Worm (Caenorhabditis elegans) whole organism, mixed stage, embryonic: Measurements from ENCODE around the gene ufm-1.

Experiments used
- M03D4.4 ChIP-seq: sonication (generic microtip); optimal IDR thresholded peaks from 2 replicates; lab custom pipeline; 2017; ENCODE audit warnings: mild to moderate bottlenecking, missing genetic modification characterization, missing compliant biosample characterization
- ceh-39 ChIP-seq: fragments of 150-350 bp; optimal IDR thresholded peaks from 2 replicates; lab custom pipeline; 2014; ENCODE audit warnings: missing biosample characterization, missing genetic modification characterization
- ces-1 ChIP-seq: fragments of 150-350 bp; optimal IDR thresholded peaks from 2 replicates; lab custom pipeline; 2014; ENCODE audit warnings: missing biosample characterization, missing genetic modification reagents, missing genetic modification characterization
- hlh-1 ChIP-seq: fragments of 150-350 bp; optimal IDR thresholded peaks from 2 replicates; lab custom pipeline; 2014; ENCODE audit warnings: missing biosample characterization, missing genetic modification reagents, missing genetic modification characterization
- lsy-2 ChIP-seq: fragments of 150-350 bp; optimal IDR thresholded peaks from 2 replicates; lab custom pipeline; 2014; ENCODE audit warnings: missing biosample characterization, missing genetic modification characterization
- nhr-237 ChIP-seq: fragments of 150-350 bp; optimal IDR thresholded peaks from 2 replicates; lab custom pipeline; 2014; ENCODE audit warnings: missing biosample characterization, missing genetic modification characterization
- sptf-1 ChIP-seq: sonication (generic microtip); optimal IDR thresholded peaks from 2 replicates; lab custom pipeline; 2017; ENCODE audit warnings: mild to moderate bottlenecking, missing genetic modification characterization, moderate library complexity, missing compliant biosample characterization
- unc-120 ChIP-seq: sonication (generic microtip); optimal IDR thresholded peaks from 2 replicates; lab custom pipeline; 2017; ENCODE audit warnings: missing genetic modification characterization, missing compliant biosample characterization; ENCODE audit not compliant: poor library complexity, severe bottlenecking
- unc-39 ChIP-seq: fragments of 150-350 bp; optimal IDR thresholded peaks from 2 replicates; lab custom pipeline; 2014; ENCODE audit warnings: missing biosample characterization, missing genetic modification characterization
- unc-62 ChIP-seq: fragments of 150-350 bp; optimal IDR thresholded peaks from 2 replicates; lab custom pipeline; 2014; ENCODE audit warnings: missing biosample characterization, missing genetic modification reagents, missing genetic modification characterization
- zip-8 ChIP-seq: fragments of 150-350 bp; optimal IDR thresholded peaks from 2 replicates; lab custom pipeline; 2014; ENCODE audit warnings: missing biosample characterization, missing genetic modification characterization

ufm-1 gene

DNA sequence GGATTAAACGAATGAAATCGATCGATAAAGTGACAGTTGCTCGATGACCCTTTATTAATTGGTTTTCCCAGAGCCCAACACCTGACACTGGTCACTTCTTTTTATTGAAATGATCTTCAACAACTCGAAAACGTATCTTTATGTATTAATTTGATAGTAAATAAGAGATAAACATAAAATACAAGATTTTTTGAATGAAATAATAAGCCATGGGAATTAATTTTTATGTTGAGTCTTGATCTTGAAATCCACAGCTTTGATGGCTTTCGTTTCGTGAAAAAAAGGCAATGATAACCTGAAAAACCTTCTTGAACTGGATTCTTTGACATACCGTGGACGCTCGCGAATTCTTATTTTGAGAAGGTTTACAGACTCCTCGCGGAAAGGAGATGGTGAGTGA lies 48.7 kb downstream of the ufm-1 start, which contains the start of gene pcp-5:
Gene pcp-5, minus strand, starts transcription at position 101 of the 400 bp plus-strand sequence.
- TF ChIP-seq nhr-237 (tag; lab: Kevin White, UChicago) = no peak
- no peak for TF ChIP-seq unc-120
- no peak for TF ChIP-seq M03D4.4 (tag; lab: Kevin White, UChicago)
- TF ChIP-seq zip-8 (tag; lab: Kevin White, UChicago) = no peak
- no peak for TF ChIP-seq ces-1
- TF ChIP-seq sptf-1 (tag; lab: Kevin White, UChicago) = no peak
- TF ChIP-seq unc-62 (GFP tag; lab: Kevin White, UChicago) = peak; percentile 28
- TF ChIP-seq unc-39 (tag; lab: Kevin White, UChicago) = no peak
- peak; percentile 45 for TF ChIP-seq ceh-39 (tag; lab: Kevin White, UChicago)
- no peak for TF ChIP-seq lsy-2 (tag; lab: Kevin White, UChicago)
- TF ChIP-seq hlh-1 (tag; lab: Kevin White, UChicago) = peak; percentile 83
- TF ChIP-seq, all 35 proteins: peak for 3
